Fruit fly (Drosophila melanogaster): ENCODE data around the gene Ccdc39.

- no peak for TF ChIP-seq CG13204 (GFP tag; optimal IDR thresholded peaks at IDR 0.05)
- TF ChIP-seq CG32121 (GFP tag; IDR thresholded peaks at IDR 0.05) = no peak
- TF ChIP-seq CG9948 (tag; optimal IDR thresholded peaks at IDR 0.05) = no peak
- no peak for TF ChIP-seq fd96Ca (GFP tag; IDR thresholded peaks at IDR 0.05)
- no peak for TF ChIP-seq D1 (tag; optimal IDR thresholded peaks at IDR 0.05)
- no peak for TF ChIP-seq gl (tag; optimal IDR thresholded peaks at IDR 0.05)
These were observed 26.8 kb upstream of the Ccdc39 start, which contains the start of gene Gmppb for dm6 chr3R:4811124-4811935.
